Fruit fly (Drosophila melanogaster): ENCODE data around the gene CG6254.

DNA sequence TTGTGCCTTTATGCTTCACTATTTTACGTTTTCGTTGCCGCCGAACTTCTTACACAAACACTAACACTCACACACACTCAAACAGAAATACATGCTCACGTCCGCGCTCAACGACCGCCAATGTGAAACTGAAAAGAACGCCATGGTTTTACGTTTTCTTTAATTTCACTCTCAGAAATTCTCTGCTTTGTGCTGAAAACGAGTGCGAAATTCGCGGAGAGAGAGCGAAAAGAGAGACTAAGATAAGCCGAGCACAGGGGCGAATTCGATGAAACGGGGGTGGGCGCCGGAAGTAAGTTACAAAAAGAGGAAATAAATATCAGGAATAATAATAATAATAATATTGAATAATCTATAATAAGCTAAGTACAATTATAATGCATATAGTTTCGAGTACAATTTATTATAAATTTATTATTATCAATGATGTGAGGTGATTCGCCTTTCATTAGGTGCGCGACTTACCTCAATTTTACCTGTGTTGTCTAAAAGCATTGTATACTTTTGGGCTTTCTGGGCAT, 9.3 kb upstream of the CG6254 start, which contains the start of gene Best1:
- TF ChIP-seq psq (GFP tag; optimal IDR thresholded peaks at IDR 0.05) (peak; percentile 94), Rel (GFP tag; optimal IDR thresholded peaks at IDR 0.05) (peak; percentile 37), Rel (tag; optimal IDR thresholded peaks at IDR 0.05) (peak; percentile 77), h (GFP tag; optimal IDR thresholded peaks at IDR 0.05) (peak; percentile 89), CG9705 (GFP tag; optimal IDR thresholded peaks at IDR 0.05) (peak; percentile 88), Hr83 (GFP tag; optimal IDR thresholded peaks at IDR 0.05; ENCODE audit: poor library complexity, severe bottlenecking) (peak; percentile 67), Dfd (GFP tag; optimal IDR thresholded peaks at IDR 0.05) (peak; percentile 5), usp (GFP tag; optimal IDR thresholded peaks at IDR 0.05) (no peak), Hnf4 (GFP tag; optimal IDR thresholded peaks at IDR 0.05) (peak; percentile 69), Sp1 (GFP tag; optimal IDR thresholded peaks at IDR 0.05) (peak; percentile 94), Myc (optimal IDR thresholded peaks at IDR 0.05) (peak; percentile 7)

All from whole organism, wandering third instar larva.